Fruit fly (Drosophila melanogaster) whole organism, wandering third instar larva: ENCODE data around the gene CheB38b.

Source experiments
- OdsH ChIP-seq: fragments of 200-800 bp; sonication (Bioruptor generic); optimal IDR thresholded peaks from 2 replicates; lab custom pipeline; 2016; ENCODE audit warnings: missing biosample characterization, mild to moderate bottlenecking, missing genetic modification characterization
- br ChIP-seq: fragments of 200-800 bp; sonication (Bioruptor generic); optimal IDR thresholded peaks from 2 replicates; lab custom pipeline; 2016; ENCODE audit warnings: missing biosample characterization, missing genetic modification characterization
- lola ChIP-seq: fragments of >200 bp; optimal IDR thresholded peaks from 2 replicates; lab custom pipeline; 2017; ENCODE audit warnings: missing biosample characterization, missing genetic modification characterization
- pan ChIP-seq: fragments of >200 bp; optimal IDR thresholded peaks from 2 replicates; lab custom pipeline; 2017

- TF ChIP-seq OdsH, result no peak
- no peak for TF ChIP-seq pan (lab: Kevin White, UChicago)
- TF ChIP-seq lola (GFP tag; lab: Kevin White, UChicago), result no peak
- no peak for TF ChIP-seq br
Measured at dm6 chr2L:20778380-20778779, 38.7 kb downstream of the CheB38b start.
